Fruit fly (Drosophila melanogaster): ENCODE data around the gene CG9259.

CG9259 gene

DNA sequence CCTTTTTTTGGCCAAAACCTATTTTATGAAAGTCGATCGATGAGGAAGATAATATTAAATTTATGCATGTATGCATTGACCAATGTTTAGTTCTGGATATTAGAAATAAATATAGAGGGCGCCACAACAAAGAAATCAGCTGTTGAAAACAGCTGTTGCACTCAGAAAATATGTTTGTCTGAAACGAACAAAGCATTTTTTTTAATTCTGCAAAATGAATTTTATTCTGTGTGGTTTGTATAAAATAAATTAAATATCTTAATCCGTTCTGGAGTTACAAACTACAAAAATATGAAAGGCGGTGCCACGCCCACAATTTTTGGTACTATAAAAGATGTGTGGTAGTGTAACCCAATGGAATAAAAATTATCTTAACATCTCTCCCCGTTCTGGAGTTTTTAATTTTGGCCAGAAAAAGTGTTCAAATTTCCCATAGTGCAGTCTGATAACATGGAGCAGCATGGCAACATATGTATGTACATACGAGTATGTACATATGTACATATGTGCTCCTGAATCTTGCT lies 19.6 kb downstream of the CG9259 start (continued):
- TF ChIP-seq lov (optimal IDR thresholded peaks at IDR 0.05) (no peak), lov (GFP tag; IDR thresholded peaks at IDR 0.05) (peak; percentile 7; the same call in 1 of the 3 replicates), unpg (GFP tag; optimal IDR thresholded peaks at IDR 0.05) (peak; percentile 73), sna (GFP tag; IDR thresholded peaks at IDR 0.05; ENCODE audit: partially characterized antibody) (no peak), sug (tag; optimal IDR thresholded peaks at IDR 0.05) (peak; percentile 5), nerfin-2 (GFP tag; IDR thresholded peaks at IDR 0.05; ENCODE audit: partially characterized antibody) (no peak), NK7.1 (GFP tag; optimal IDR thresholded peaks at IDR 0.05) (no peak), CG10431 (GFP tag; optimal IDR thresholded peaks at IDR 0.05) (no peak), nau (GFP tag; optimal IDR thresholded peaks at IDR 0.05) (no peak), Ada2b (GFP tag; IDR thresholded peaks at IDR 0.05) (peak; percentile 66), CG13287 (GFP tag; IDR thresholded peaks at IDR 0.05; ENCODE audit: partially characterized antibody) (no peak), Dll (GFP tag; IDR thresholded peaks at IDR 0.05; ENCODE audit: partially characterized antibody) (no peak), grau (tag; optimal IDR thresholded peaks at IDR 0.05) (peak; percentile 58), p53 (GFP tag; optimal IDR thresholded peaks at IDR 0.05) (no peak), Dip2 (GFP tag; IDR thresholded peaks at IDR 0.05) (no peak), MBD-R2 (GFP tag; IDR thresholded peaks at IDR 0.05) (peak; percentile 15; the same call in 1 of the 2 replicates), dysf (GFP tag; IDR thresholded peaks at IDR 0.05) (peak; percentile 67; the same call in 2 of the 3 replicates), zen (tag; optimal IDR thresholded peaks at IDR 0.05) (peak; percentile 1), CG8388 (GFP tag; optimal IDR thresholded peaks at IDR 0.05) (peak; percentile 78), CG10267 (tag; optimal IDR thresholded peaks at IDR 0.05) (peak; percentile 44), CG5953 (GFP tag; IDR thresholded peaks at IDR 0.05) (no peak), CG6689 (GFP tag; IDR thresholded peaks at IDR 0.05) (peak; percentile 54; the same call in 1 of the 2 replicates), otp (GFP tag; IDR thresholded peaks at IDR 0.05) (no peak; the same call in 2 of the 3 replicates), CkIIα-i1 (GFP tag; IDR thresholded peaks at IDR 0.05) (no peak), CG15073 (GFP tag; optimal IDR thresholded peaks at IDR 0.05) (no peak), CG18262 (tag; optimal IDR thresholded peaks at IDR 0.05) (peak; percentile 75), Doc3 (GFP tag; IDR thresholded peaks at IDR 0.05; ENCODE audit: partially characterized antibody) (no peak), HLH54F (GFP tag; optimal IDR thresholded peaks at IDR 0.05) (peak; percentile 5), Oaz (GFP tag; IDR thresholded peaks at IDR 0.05) (no peak), Fer1 (GFP tag; optimal IDR thresholded peaks at IDR 0.05) (no peak), pum (GFP tag; optimal IDR thresholded peaks at IDR 0.05) (peak; percentile 24), CG30403 (GFP tag; optimal IDR thresholded peaks at IDR 0.05) (peak; percentile 66), vnd (GFP tag; IDR thresholded peaks at IDR 0.05; ENCODE audit: partially characterized antibody) (no peak), CG32532 (GFP tag; IDR thresholded peaks at IDR 0.05) (0 out of 2 replicates have a peak, but pooled peaks have one; percentile 21), Ptx1 (GFP tag; IDR thresholded peaks at IDR 0.05) (no peak; the same call in 1 of the 2 replicates), scrt (GFP tag; optimal IDR thresholded peaks at IDR 0.05) (peak; percentile 12), CG15601 (tag; optimal IDR thresholded peaks at IDR 0.05) (peak; percentile 56), Meics (GFP tag; optimal IDR thresholded peaks at IDR 0.05) (peak; percentile 22), CG3407 (GFP tag; optimal IDR thresholded peaks at IDR 0.05) (peak; percentile 39), CHES-1-like (GFP tag; optimal IDR thresholded peaks at IDR 0.05) (peak; percentile 38), Deaf1 (tag; optimal IDR thresholded peaks at IDR 0.05) (peak; percentile 21), ham (GFP tag; IDR thresholded peaks at IDR 0.05) (no peak), sc (optimal IDR thresholded peaks at IDR 0.05) (no peak), sc (GFP tag; optimal IDR thresholded peaks at IDR 0.05) (peak; percentile 43), MTF-1 (GFP tag; optimal IDR thresholded peaks at IDR 0.05; ENCODE audit: borderline replicate concordance) (peak; percentile 4), dmrt11E (tag; optimal IDR thresholded peaks at IDR 0.05) (peak; percentile 82), E2f2 (GFP tag; IDR thresholded peaks at IDR 0.05) (peak; percentile 25; the same call in 1 of the 2 replicates), Side (GFP tag; optimal IDR thresholded peaks at IDR 0.05) (peak; percentile 40), Sox100B (GFP tag; optimal IDR thresholded peaks at IDR 0.05) (peak; percentile 62), CG32767 (GFP tag; IDR thresholded peaks at IDR 0.05) (peak; percentile 66; the same call in 1 of the 2 replicates)

Data from whole organism, embryonic.